Worm (Caenorhabditis elegans) whole organism, L2 larva: ENCODE measurements around the gene M04G7.5.

Experiments
- R02D3.7 ChIP-seq: fragments of 150-350 bp; optimal IDR thresholded peaks from 2 replicates; lab custom pipeline; 2014; ENCODE audit warnings: missing biosample characterization, missing genetic modification characterization
- ama-1 ChIP-seq: fragments of 150-350 bp; optimal IDR thresholded peaks from 2 replicates; lab custom pipeline; 2018; ENCODE audit warnings: inconsistent platforms
- mdl-1 ChIP-seq, 2 experiments: fragments of 150-350 bp in 1 of 2; sonication (generic microtip) in 1 of 2; optimal IDR thresholded peaks; 2 replicates each; lab custom pipeline; 2017; ENCODE audit warnings: missing biosample characterization in 2 of 2, missing genetic modification characterization in 2 of 2
- unc-39 ChIP-seq: fragments of 150-350 bp; optimal IDR thresholded peaks from 2 replicates; lab custom pipeline; 2014; ENCODE audit warnings: missing biosample characterization, missing genetic modification characterization

- TF ChIP-seq ama-1 (lab: Kevin White, UChicago), result no peak
- TF ChIP-seq R02D3.7 (tag; lab: Kevin White, UChicago), result no peak
- TF ChIP-seq unc-39, result no peak
- no peak for TF ChIP-seq mdl-1 (tag; optimal IDR thresholded peaks at IDR 0.05; lab: Kevin White, UChicago)
Observed at ce11 chrIV:484768-485167, 29.9 kb downstream of the M04G7.5 start.
